Fruit fly (Drosophila melanogaster) whole organism, embryonic: Measurements from ENCODE around the gene Glut4EF.
A peak's percentile ranks its signal among the peaks of the same experiment; 100 is the strongest.

Experiments
- Adf1 ChIP-seq: fragments of 200-800 bp; sonication (Bioruptor generic); IDR thresholded peaks from 2 replicates; pipeline ENCODE4 v1.3.6; 2022; ENCODE audit warnings: missing biosample characterization, missing genetic modification characterization
- Bgb ChIP-seq: fragments of 200-800 bp; sonication (Bioruptor generic); IDR thresholded peaks from 2 replicates; pipeline ENCODE4 v1.3.6; 2022; ENCODE audit warnings: missing biosample characterization, missing genetic modification characterization; ENCODE audit not compliant: partially characterized antibody
- CG11695 ChIP-seq: fragments of 200-800 bp; sonication (Bioruptor generic); IDR thresholded peaks from 3 replicates; pipeline ENCODE4 v1.3.6; 2022; ENCODE audit warnings: missing biosample characterization, missing genetic modification characterization
- CG12299 ChIP-seq: fragments of 200-800 bp; sonication (Bioruptor generic); optimal IDR thresholded peaks from 2 replicates; lab custom pipeline; 2018; ENCODE audit warnings: missing biosample characterization, mild to moderate bottlenecking, missing genetic modification characterization
- CG1233 ChIP-seq: fragments of 200-800 bp; sonication (Bioruptor generic); optimal IDR thresholded peaks from 4 replicates; lab custom pipeline; 2018; ENCODE audit warnings: missing biosample characterization, mild to moderate bottlenecking, missing genetic modification characterization
- CG12769 ChIP-seq: fragments of 200-800 bp; sonication (Bioruptor generic); optimal IDR thresholded peaks from 2 replicates; lab custom pipeline; 2019; ENCODE audit warnings: missing biosample characterization, mild to moderate bottlenecking, missing genetic modification characterization, moderate library complexity
- CG14860 ChIP-seq: fragments of 200-800 bp; sonication (Bioruptor generic); IDR thresholded peaks from 3 replicates; pipeline ENCODE4 v1.3.6; 2022; ENCODE audit warnings: missing biosample characterization, missing genetic modification characterization; ENCODE audit not compliant: partially characterized antibody
- CG1529 ChIP-seq: fragments of 200-800 bp; sonication (Bioruptor generic); optimal IDR thresholded peaks from 3 replicates; lab custom pipeline; 2018; ENCODE audit warnings: missing biosample characterization, missing genetic modification characterization
- CG15514 ChIP-seq: fragments of 200-800 bp; sonication (Bioruptor generic); optimal IDR thresholded peaks from 3 replicates; lab custom pipeline; 2017; ENCODE audit warnings: missing biosample characterization, missing genetic modification characterization, mild to moderate bottlenecking, moderate library complexity, missing genetic modification reagents
- CG17186 ChIP-seq: fragments of 200-800 bp; sonication (Bioruptor generic); optimal IDR thresholded peaks from 3 replicates; lab custom pipeline; 2017; ENCODE audit warnings: missing biosample characterization, missing genetic modification reagents, missing genetic modification characterization
- CG17385 ChIP-seq: fragments of 200-800 bp; sonication (Bioruptor generic); optimal IDR thresholded peaks from 3 replicates; lab custom pipeline; 2018; ENCODE audit warnings: missing biosample characterization, mild to moderate bottlenecking, missing genetic modification characterization
- CG2120 ChIP-seq: fragments of 200-800 bp; sonication (Bioruptor generic); optimal IDR thresholded peaks from 3 replicates; lab custom pipeline; 2016; ENCODE audit warnings: missing biosample characterization, missing genetic modification characterization
- CG2712 ChIP-seq: fragments of 200-800 bp; optimal IDR thresholded peaks from 3 replicates; lab custom pipeline; 2019; ENCODE audit warnings: missing biosample characterization, mild to moderate bottlenecking, missing genetic modification characterization, moderate library complexity
- CG2875 ChIP-seq: fragments of 200-800 bp; sonication (Bioruptor generic); optimal IDR thresholded peaks from 2 replicates; lab custom pipeline; 2017; ENCODE audit warnings: missing biosample characterization, mild to moderate bottlenecking, missing genetic modification characterization, missing genetic modification reagents
- CG3163 ChIP-seq: fragments of 200-800 bp; sonication (Bioruptor generic); optimal IDR thresholded peaks from 3 replicates; lab custom pipeline; 2016; ENCODE audit warnings: missing biosample characterization, missing genetic modification characterization
- CG32772 ChIP-seq: fragments of 200-800 bp; sonication (Bioruptor generic); IDR thresholded peaks from 2 replicates; pipeline ENCODE4 v1.3.6; 2022; ENCODE audit warnings: missing biosample characterization, missing genetic modification characterization
- CG3847 ChIP-seq: fragments of 200-800 bp; sonication (Bioruptor generic); IDR thresholded peaks from 2 replicates; pipeline ENCODE4 v1.3.6; 2022; ENCODE audit warnings: missing biosample characterization, missing genetic modification characterization
- CG4360 ChIP-seq: fragments of 200-800 bp; sonication (Bioruptor generic); IDR thresholded peaks from 2 replicates; pipeline ENCODE4 v1.3.6; 2022; ENCODE audit warnings: missing biosample characterization, missing genetic modification characterization
- CG5953 ChIP-seq: fragments of 200-800 bp; sonication (Bioruptor generic); IDR thresholded peaks from 2 replicates; pipeline ENCODE4 v1.3.6; 2022; ENCODE audit warnings: missing biosample characterization, missing genetic modification characterization
- Gug ChIP-seq: fragments of 200-800 bp; sonication (Bioruptor generic); IDR thresholded peaks from 4 replicates; pipeline ENCODE4 v1.3.6; 2022; ENCODE audit warnings: missing biosample characterization, missing genetic modification characterization
- Hand ChIP-seq: fragments of 200-800 bp; sonication (Bioruptor generic); optimal IDR thresholded peaks from 2 replicates; lab custom pipeline; 2017; ENCODE audit warnings: mild to moderate bottlenecking, missing biosample characterization, missing genetic modification reagents, missing genetic modification characterization
- HmgZ ChIP-seq: fragments of 200-800 bp; sonication (Bioruptor generic); optimal IDR thresholded peaks from 2 replicates; lab custom pipeline; 2018; ENCODE audit warnings: missing biosample characterization, mild to moderate bottlenecking, missing genetic modification characterization
- Hmr ChIP-seq: fragments of 200-800 bp; sonication (Bioruptor generic); optimal IDR thresholded peaks from 3 replicates; lab custom pipeline; 2017; ENCODE audit warnings: mild to moderate bottlenecking, missing biosample characterization, missing genetic modification reagents, missing genetic modification characterization
- NfI ChIP-seq: fragments of 200-800 bp; sonication (Bioruptor generic); optimal IDR thresholded peaks from 3 replicates; lab custom pipeline; 2018; ENCODE audit warnings: missing biosample characterization, mild to moderate bottlenecking, missing genetic modification characterization, moderate library complexity
- Oaz ChIP-seq: fragments of 200-800 bp; sonication (Bioruptor generic); IDR thresholded peaks from 2 replicates; pipeline ENCODE4 v1.3.6; 2022; ENCODE audit warnings: missing biosample characterization, missing genetic modification characterization
- Pdp1 ChIP-seq, 2 experiments: fragments of 200-800 bp; sonication (Bioruptor generic); optimal IDR thresholded peaks; 3 replicates each; lab custom pipeline; 2016; ENCODE audit warnings: missing biosample characterization in 2 of 2, missing genetic modification characterization in 2 of 2, mild to moderate bottlenecking in 1 of 2, moderate library complexity in 1 of 2
- Spps ChIP-seq: fragments of 200-800 bp; sonication (Bioruptor generic); optimal IDR thresholded peaks from 2 replicates; lab custom pipeline; 2018; ENCODE audit warnings: missing biosample characterization, mild to moderate bottlenecking, missing genetic modification characterization
- Ssrp ChIP-seq: fragments of 200-800 bp; sonication (Bioruptor generic); optimal IDR thresholded peaks from 2 replicates; lab custom pipeline; 2018; ENCODE audit warnings: missing biosample characterization, mild to moderate bottlenecking, missing genetic modification characterization, moderate library complexity
- Vsx1 ChIP-seq: fragments of 200-800 bp; sonication (Bioruptor generic); optimal IDR thresholded peaks from 2 replicates; lab custom pipeline; 2017; ENCODE audit warnings: missing biosample characterization, mild to moderate bottlenecking, missing genetic modification characterization, missing genetic modification reagents
- abd-A ChIP-seq: fragments of 200-800 bp; sonication (Bioruptor generic); optimal IDR thresholded peaks from 3 replicates; lab custom pipeline; 2019; ENCODE audit warnings: missing biosample characterization, mild to moderate bottlenecking, missing genetic modification characterization, moderate library complexity
- cas ChIP-seq: fragments of 200-800 bp; sonication (Bioruptor generic); IDR thresholded peaks from 2 replicates; pipeline ENCODE4 v1.3.6; 2022; ENCODE audit warnings: missing biosample characterization, missing genetic modification characterization
- cato ChIP-seq: fragments of 200-800 bp; sonication (Bioruptor generic); optimal IDR thresholded peaks from 2 replicates; lab custom pipeline; 2016; ENCODE audit warnings: missing biosample characterization, missing genetic modification characterization, borderline replicate concordance
- chif ChIP-seq, 2 experiments: fragments of 200-800 bp; sonication (Bioruptor generic); optimal IDR thresholded peaks; 3 replicates each; lab custom pipeline; 2016; ENCODE audit warnings: missing biosample characterization in 2 of 2, missing genetic modification characterization in 2 of 2
- crp ChIP-seq, 2 experiments: fragments of 200-800 bp; sonication (Bioruptor generic); optimal IDR thresholded peaks; 2 replicates in 1 of 2; 3 replicates in 1 of 2; lab custom pipeline; 2017; ENCODE audit warnings: missing biosample characterization in 2 of 2, missing genetic modification characterization in 2 of 2, mild to moderate bottlenecking in 1 of 2, moderate library complexity in 1 of 2
- cwo ChIP-seq: fragments of 200-800 bp; sonication (Bioruptor generic); optimal IDR thresholded peaks from 3 replicates; lab custom pipeline; 2017; ENCODE audit warnings: missing biosample characterization, missing genetic modification characterization, mild to moderate bottlenecking, moderate library complexity, missing genetic modification reagents
- ind ChIP-seq: fragments of 200-800 bp; sonication (Bioruptor generic); optimal IDR thresholded peaks from 3 replicates; lab custom pipeline; 2016; ENCODE audit warnings: missing biosample characterization, missing genetic modification characterization
- ken ChIP-seq: fragments of 200-800 bp; sonication (Bioruptor generic); IDR thresholded peaks from 3 replicates; pipeline ENCODE4 v1.3.6; 2022; ENCODE audit warnings: missing biosample characterization, missing genetic modification characterization
- maf-S ChIP-seq: fragments of 200-800 bp; sonication (Bioruptor generic); optimal IDR thresholded peaks from 2 replicates; lab custom pipeline; 2016; ENCODE audit warnings: missing biosample characterization, missing genetic modification characterization
- otp ChIP-seq: fragments of 200-800 bp; sonication (Bioruptor generic); IDR thresholded peaks from 3 replicates; pipeline ENCODE4, ENCODE4 v1.3.6; 2022; ENCODE audit warnings: missing biosample characterization, missing genetic modification characterization
- p53 ChIP-seq: fragments of 200-800 bp; sonication (Bioruptor generic); optimal IDR thresholded peaks from 2 replicates; lab custom pipeline; 2016; ENCODE audit warnings: missing biosample characterization, missing genetic modification characterization
- phol ChIP-seq: fragments of 200-800 bp; sonication (Bioruptor generic); optimal IDR thresholded peaks from 3 replicates; lab custom pipeline; 2018; ENCODE audit warnings: missing biosample characterization, mild to moderate bottlenecking, missing genetic modification characterization, moderate library complexity
- prd ChIP-seq, 3 experiments: fragments of >200 bp in 2 of 3; fragments of 200-800 bp in 1 of 3; sonication (Bioruptor generic) in 1 of 3; optimal IDR thresholded peaks in 2 of 3; IDR thresholded peaks in 1 of 3; 2 replicates in 2 of 3; 3 replicates in 1 of 3; pipeline versions ENCODE4 v1.3.6 to Lab custom; 2017 to 2022; ENCODE audit warnings: missing biosample characterization in 1 of 3, missing genetic modification characterization in 1 of 3
- run ChIP-seq: fragments of 200-800 bp; sonication (Bioruptor generic); optimal IDR thresholded peaks from 3 replicates; lab custom pipeline; 2018; ENCODE audit warnings: missing biosample characterization, mild to moderate bottlenecking, missing genetic modification characterization
- so ChIP-seq: fragments of 200-800 bp; sonication (Bioruptor generic); IDR thresholded peaks from 3 replicates; pipeline ENCODE4 v1.3.6; 2022; ENCODE audit warnings: missing biosample characterization, missing genetic modification characterization
- sr ChIP-seq: fragments of 200-800 bp; sonication (Bioruptor generic); IDR thresholded peaks from 3 replicates; pipeline ENCODE4 v1.3.6; 2022; ENCODE audit warnings: missing biosample characterization, missing genetic modification characterization
- sug ChIP-seq: fragments of 200-800 bp; optimal IDR thresholded peaks from 2 replicates; lab custom pipeline; 2019; ENCODE audit warnings: missing biosample characterization, mild to moderate bottlenecking, missing genetic modification characterization, moderate library complexity
- tna ChIP-seq: fragments of 200-800 bp; sonication (Bioruptor generic); IDR thresholded peaks from 2 replicates; pipeline ENCODE4 v1.3.6; 2022; ENCODE audit warnings: missing biosample characterization, missing genetic modification characterization; ENCODE audit not compliant: partially characterized antibody

The Glut4EF gene

DNA sequence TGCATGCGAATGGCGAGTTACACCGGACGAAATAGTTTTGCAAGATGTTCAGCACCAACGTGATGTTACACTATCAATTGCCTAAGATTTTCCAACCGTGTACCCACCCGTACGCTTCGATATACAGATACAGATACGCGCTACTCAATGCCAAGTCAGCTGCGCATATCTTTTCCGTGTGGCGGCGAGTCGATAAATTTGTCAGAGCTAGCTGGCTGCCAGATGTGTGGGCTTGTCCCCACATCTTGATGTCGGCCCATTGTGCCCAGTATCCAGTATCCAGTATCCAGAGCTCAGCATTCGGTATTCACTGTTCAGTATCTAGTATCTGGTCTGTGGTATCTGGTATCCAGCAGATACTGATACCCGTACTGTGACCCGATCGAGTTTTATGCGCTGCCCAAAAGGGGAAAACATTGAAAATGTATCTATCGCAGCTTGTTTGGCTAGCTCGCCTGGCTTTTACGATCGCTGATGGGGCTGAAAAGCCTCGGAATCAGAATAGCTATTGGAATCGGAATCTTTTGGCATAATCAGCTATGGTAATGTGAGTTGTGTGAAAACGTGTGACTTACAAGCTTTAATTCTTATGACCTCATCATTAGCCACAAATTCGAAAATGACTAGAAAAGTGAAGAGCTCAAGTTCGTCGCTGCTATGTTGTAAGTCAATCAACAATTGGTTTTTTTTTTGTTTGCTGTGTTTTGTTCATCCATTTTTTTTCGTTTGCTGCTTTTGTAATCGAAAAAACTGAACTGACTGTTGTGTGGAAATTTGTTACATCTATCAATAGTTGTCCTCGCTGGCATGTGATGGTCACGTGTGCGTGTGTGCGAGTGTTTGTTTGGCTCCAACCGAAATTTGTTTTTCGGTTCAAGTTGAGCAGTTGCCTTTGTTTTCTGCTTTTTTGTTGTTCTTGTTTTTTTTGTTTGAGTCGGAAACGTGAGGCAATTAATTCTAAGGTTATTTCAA, 3.8 kb downstream of the Glut4EF start (continued):
- TF ChIP-seq Gug (no peak), CG3847 (no peak), CG11695 (GFP tag; lab: Robert Waterston, UW) (no peak), CG17186 (GFP tag; lab: Kevin White, UChicago) (no peak), crp (GFP tag; optimal IDR thresholded peaks at IDR 0.05; lab: Kevin White, UChicago) (no peak), CG14860 (GFP tag; lab: Robert Waterston, UW) (no peak), tna (0 out of 2 replicates have a peak, but pooled peaks have one; percentile 12), CG12299 (tag; lab: Kevin White, UChicago) (no peak), maf-S (no peak), abd-A (tag; lab: Kevin White, UChicago) (peak; percentile 67), Bgb (peak; percentile 6; the same call in 1 of the 2 replicates), CG17385 (no peak), Adf1 (GFP tag; lab: Robert Waterston, UW) (no peak), NfI (GFP tag; lab: Kevin White, UChicago) (no peak), Spps (tag; lab: Kevin White, UChicago) (no peak), sr (GFP tag; lab: Robert Waterston, UW) (peak; percentile 76), cwo (GFP tag; lab: Kevin White, UChicago) (peak; percentile 91), CG1529 (no peak), CG2712 (tag; lab: Kevin White, UChicago) (no peak), prd (optimal IDR thresholded peaks at IDR 0.05; lab: Kevin White, UChicago) (no peak), prd (GFP tag; IDR thresholded peaks at IDR 0.05; lab: Robert Waterston, UW) (peak; percentile 43; the same call in 2 of the 3 replicates), Hmr (GFP tag; lab: Kevin White, UChicago) (peak; percentile 31), CG3163 (GFP tag; lab: Kevin White, UChicago) (no peak), Vsx1 (GFP tag; lab: Kevin White, UChicago) (peak; percentile 19), HmgZ (tag; lab: Kevin White, UChicago) (no peak), cato (GFP tag; lab: Kevin White, UChicago) (no peak), phol (tag; lab: Kevin White, UChicago) (peak; percentile 3), Ssrp (tag; lab: Kevin White, UChicago) (no peak), CG32772 (GFP tag; lab: Robert Waterston, UW) (no peak), so (peak; percentile 80; the same call in 2 of the 3 replicates), Oaz (GFP tag; lab: Robert Waterston, UW) (no peak), CG15514 (no peak), CG2875 (GFP tag; lab: Kevin White, UChicago) (no peak), otp (GFP tag; lab: Robert Waterston, UW) (no peak), ken (GFP tag; lab: Robert Waterston, UW) (no peak), CG12769 (tag; lab: Kevin White, UChicago) (peak; percentile 92), sug (tag; lab: Kevin White, UChicago) (peak; percentile 6), cas (no peak), Hand (GFP tag; lab: Kevin White, UChicago) (no peak), p53 (GFP tag; lab: Kevin White, UChicago) (no peak), chif (GFP tag; optimal IDR thresholded peaks at IDR 0.05; lab: Kevin White, UChicago) (no peak), Pdp1 (GFP tag; optimal IDR thresholded peaks at IDR 0.05; lab: Kevin White, UChicago) (peak in 1 of 2 experiments; percentile 55), CG4360 (GFP tag; lab: Robert Waterston, UW) (peak; percentile 49), CG2120 (no peak), run (tag; lab: Kevin White, UChicago) (no peak), ind (peak; percentile 10), CG5953 (GFP tag; lab: Robert Waterston, UW) (no peak), CG1233 (GFP tag; lab: Kevin White, UChicago) (no peak)
